Worm (Caenorhabditis elegans) whole organism, young adult: ENCODE data around the gene uig-1.

Experiments
- ama-1 ChIP-seq, 3 experiments: fragments of 150-350 bp in 1 of 3; sonication (generic microtip) in 2 of 3; optimal IDR thresholded peaks; 2 replicates each; lab custom pipeline; 2014 to 2018; ENCODE audit warnings: missing biosample characterization in 2 of 3, missing genetic modification characterization in 2 of 3, missing genetic modification reagents in 2 of 3
- cebp-1 ChIP-seq, 2 experiments: fragments of 200-800 bp in 1 of 2; sonication (Bioruptor generic) in 1 of 2; sonication (generic microtip) in 1 of 2; IDR thresholded peaks in 1 of 2; optimal IDR thresholded peaks in 1 of 2; 2 replicates each; pipeline versions ENCODE4 v1.3.6 to Lab custom; 2017 to 2022; ENCODE audit warnings: missing compliant biosample characterization in 2 of 2, missing genetic modification characterization in 2 of 2, mild to moderate bottlenecking in 1 of 2, missing genetic modification reagents in 1 of 2, moderate library complexity in 1 of 2
- tbp1 ChIP-seq: fragments of 200-800 bp; sonication (Bioruptor generic); optimal IDR thresholded peaks from 2 replicates; lab custom pipeline; 2018; ENCODE audit warnings: mild to moderate bottlenecking, missing genetic modification characterization, missing compliant biosample characterization
- unc-62 ChIP-seq: fragments of 150-350 bp; optimal IDR thresholded peaks from 2 replicates; lab custom pipeline; 2014; ENCODE audit warnings: missing biosample characterization, missing genetic modification reagents, missing genetic modification characterization

DNA sequence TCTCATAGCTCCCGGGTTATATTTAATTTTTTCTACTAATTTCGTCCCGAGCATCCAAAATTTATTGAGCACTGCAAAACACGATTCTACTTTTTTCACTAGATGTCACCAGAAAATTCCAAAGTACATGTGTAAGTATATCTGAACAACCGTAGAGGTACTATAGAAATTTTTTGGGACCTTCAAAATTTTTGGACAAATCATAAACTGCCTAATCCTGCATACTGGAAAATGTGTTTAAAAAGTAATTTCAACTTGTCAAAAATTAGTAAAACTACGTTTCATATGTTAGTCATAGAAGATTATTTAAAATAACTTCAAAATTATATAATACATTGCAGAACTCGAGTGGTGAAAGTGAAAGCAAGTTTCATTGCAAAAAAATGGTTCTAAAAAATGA is 9.3 kb downstream of the uig-1 start:
- no peak for TF ChIP-seq ama-1 (optimal IDR thresholded peaks at IDR 0.05; lab: Kevin White, UChicago)
- no peak for TF ChIP-seq ama-1 (GFP tag; optimal IDR thresholded peaks at IDR 0.05; lab: Kevin White, UChicago)
- TF ChIP-seq unc-62 (GFP tag; lab: Kevin White, UChicago) = no peak
- no peak for TF ChIP-seq cebp-1 (GFP tag; IDR thresholded peaks at IDR 0.05; lab: Robert Waterston, UW)
- no peak for TF ChIP-seq cebp-1 (tag; optimal IDR thresholded peaks at IDR 0.05; lab: Kevin White, UChicago)
- TF ChIP-seq tbp1 (GFP tag; lab: Kevin White, UChicago) = no peak
